Fruit fly (Drosophila melanogaster): ENCODE measurements around the gene Taf4.
A peak's percentile ranks its signal among the peaks of the same experiment; 100 is the strongest.

Gene Taf4

dm6 chr3L:16149418-16150160 lies 36.6 kb downstream of the Taf4 start (continued):
- TF ChIP-seq CG12155 (GFP tag; optimal IDR thresholded peaks at IDR 0.05) (no peak), CG33213 (GFP tag; optimal IDR thresholded peaks at IDR 0.05) (no peak), Bdp1 (GFP tag; optimal IDR thresholded peaks at IDR 0.05) (no peak), Neu2 (GFP tag; optimal IDR thresholded peaks at IDR 0.05; ENCODE audit: borderline replicate concordance) (no peak), HmgD (GFP tag; optimal IDR thresholded peaks at IDR 0.05) (no peak), mam (GFP tag; optimal IDR thresholded peaks at IDR 0.05) (peak; percentile 22), Dp (GFP tag; optimal IDR thresholded peaks at IDR 0.05) (no peak), crol (GFP tag; IDR thresholded peaks at IDR 0.05) (no peak), danr (GFP tag; IDR thresholded peaks at IDR 0.05) (no peak), sc (optimal IDR thresholded peaks at IDR 0.05) (no peak), sc (GFP tag; optimal IDR thresholded peaks at IDR 0.05) (no peak), CG9437 (GFP tag; optimal IDR thresholded peaks at IDR 0.05) (peak; percentile 53), Sox102F (GFP tag; optimal IDR thresholded peaks at IDR 0.05) (no peak), gfzf (GFP tag; optimal IDR thresholded peaks at IDR 0.05) (no peak), ara (GFP tag; IDR thresholded peaks at IDR 0.05) (no peak), chn (GFP tag; optimal IDR thresholded peaks at IDR 0.05) (no peak), CG17568 (GFP tag; optimal IDR thresholded peaks at IDR 0.05) (no peak), mirr (GFP tag; optimal IDR thresholded peaks at IDR 0.05) (peak; percentile 90), disco-r (GFP tag; optimal IDR thresholded peaks at IDR 0.05) (peak; percentile 10), fd102C (GFP tag; optimal IDR thresholded peaks at IDR 0.05) (no peak), CG17361 (GFP tag; IDR thresholded peaks at IDR 0.05) (no peak), NfI (GFP tag; optimal IDR thresholded peaks at IDR 0.05) (no peak), cg (GFP tag; optimal IDR thresholded peaks at IDR 0.05) (peak; percentile 35), CG5245 (GFP tag; optimal IDR thresholded peaks at IDR 0.05) (no peak), hkb (optimal IDR thresholded peaks at IDR 0.05) (no peak), hkb (GFP tag; IDR thresholded peaks at IDR 0.05) (no peak), CG32767 (GFP tag; IDR thresholded peaks at IDR 0.05) (no peak), CG3726 (GFP tag; IDR thresholded peaks at IDR 0.05) (no peak), GATAe (GFP tag; conservative IDR thresholded peaks at IDR 0.05) (peak; percentile 36), croc (GFP tag; conservative IDR thresholded peaks at IDR 0.05) (no peak), CG3995 (GFP tag; optimal IDR thresholded peaks at IDR 0.05) (no peak), Fer3 (tag; optimal IDR thresholded peaks at IDR 0.05) (peak; percentile 17), CG17829 (tag; optimal IDR thresholded peaks at IDR 0.05) (no peak), Hmr (GFP tag; optimal IDR thresholded peaks at IDR 0.05) (peak; percentile 33), gcm (GFP tag; optimal IDR thresholded peaks at IDR 0.05) (no peak), oc (tag; optimal IDR thresholded peaks at IDR 0.05) (no peak), Chrac-16 (GFP tag; optimal IDR thresholded peaks at IDR 0.05) (peak; percentile 34), CG7963 (GFP tag; IDR thresholded peaks at IDR 0.05; ENCODE audit: partially characterized antibody) (no peak), HHEX (GFP tag; optimal IDR thresholded peaks at IDR 0.05) (no peak), Camta (GFP tag; optimal IDR thresholded peaks at IDR 0.05) (no peak), tna (GFP tag; IDR thresholded peaks at IDR 0.05; ENCODE audit: partially characterized antibody) (0 out of 2 replicates have a peak, but pooled peaks have one; percentile 14), slbo (GFP tag; IDR thresholded peaks at IDR 0.05) (0 out of 2 replicates have a peak, but pooled peaks have one; percentile 24), pnt (GFP tag; optimal IDR thresholded peaks at IDR 0.05) (no peak), az2 (GFP tag; optimal IDR thresholded peaks at IDR 0.05) (no peak), CG7987 (GFP tag; optimal IDR thresholded peaks at IDR 0.05) (peak; percentile 11), pb (GFP tag; optimal IDR thresholded peaks at IDR 0.05) (no peak), CG3163 (GFP tag; optimal IDR thresholded peaks at IDR 0.05) (no peak), CG9215 (GFP tag; IDR thresholded peaks at IDR 0.05) (peak; percentile 38; the same call in 1 of the 2 replicates), dmrt99B (tag; optimal IDR thresholded peaks at IDR 0.05) (peak; percentile 54), emc (GFP tag; optimal IDR thresholded peaks at IDR 0.05) (no peak), CG43689 (GFP tag; IDR thresholded peaks at IDR 0.05) (no peak)

Measured in whole organism, embryonic.